Fruit fly (Drosophila melanogaster) whole organism, embryonic: ENCODE results near the gene Cpr65Az.
A peak's percentile ranks its signal among the peaks of the same experiment; 100 is the strongest.

Source experiments
- B-H2 ChIP-seq: fragments of 200-800 bp; sonication (Bioruptor generic); optimal IDR thresholded peaks from 2 replicates; lab custom pipeline; 2018; ENCODE audit warnings: missing biosample characterization, mild to moderate bottlenecking, missing genetic modification characterization
- CG10209 ChIP-seq: fragments of 200-800 bp; sonication (Bioruptor generic); optimal IDR thresholded peaks from 3 replicates; lab custom pipeline; 2017; ENCODE audit warnings: missing biosample characterization, mild to moderate bottlenecking, missing genetic modification characterization, missing genetic modification reagents
- CG11398 ChIP-seq: fragments of 200-800 bp; sonication (Bioruptor generic); optimal IDR thresholded peaks from 2 replicates; lab custom pipeline; 2016; ENCODE audit warnings: missing biosample characterization, missing genetic modification characterization
- CG11504 ChIP-seq: fragments of 200-800 bp; sonication (Bioruptor generic); optimal IDR thresholded peaks from 3 replicates; lab custom pipeline; 2019; ENCODE audit warnings: missing biosample characterization, mild to moderate bottlenecking, missing genetic modification characterization, moderate library complexity
- CG12236 ChIP-seq: fragments of 200-800 bp; sonication (Bioruptor generic); optimal IDR thresholded peaks from 2 replicates; lab custom pipeline; 2016; ENCODE audit warnings: missing biosample characterization, missing genetic modification characterization
- CG12659 ChIP-seq: fragments of 200-800 bp; sonication (Bioruptor generic); optimal IDR thresholded peaks from 3 replicates; lab custom pipeline; 2017; ENCODE audit warnings: mild to moderate bottlenecking, missing biosample characterization, missing genetic modification reagents, missing genetic modification characterization
- CG14965 ChIP-seq: fragments of 200-800 bp; sonication (Bioruptor generic); optimal IDR thresholded peaks from 2 replicates; lab custom pipeline; 2016; ENCODE audit warnings: missing biosample characterization, missing genetic modification characterization, borderline replicate concordance
- CG15514 ChIP-seq: fragments of 200-800 bp; sonication (Bioruptor generic); optimal IDR thresholded peaks from 3 replicates; lab custom pipeline; 2017; ENCODE audit warnings: missing biosample characterization, missing genetic modification characterization, mild to moderate bottlenecking, moderate library complexity, missing genetic modification reagents
- CG1832 ChIP-seq: fragments of 200-800 bp; sonication (Bioruptor generic); optimal IDR thresholded peaks from 2 replicates; lab custom pipeline; 2017; ENCODE audit warnings: missing biosample characterization, mild to moderate bottlenecking, missing genetic modification characterization, inconsistent platforms
- CG2199 ChIP-seq: fragments of 200-800 bp; sonication (Bioruptor generic); IDR thresholded peaks from 3 replicates; pipeline ENCODE4 v1.3.6; 2022; ENCODE audit warnings: missing biosample characterization, missing genetic modification characterization
- CG4820 ChIP-seq: fragments of 200-800 bp; sonication (Bioruptor generic); optimal IDR thresholded peaks from 3 replicates; lab custom pipeline; 2016; ENCODE audit warnings: missing biosample characterization, missing genetic modification characterization
- CG5180 ChIP-seq: fragments of 200-800 bp; sonication (Bioruptor generic); optimal IDR thresholded peaks from 3 replicates; lab custom pipeline; 2017; ENCODE audit warnings: missing biosample characterization, missing genetic modification characterization, mild to moderate bottlenecking, moderate library complexity, missing genetic modification reagents
- CG6175 ChIP-seq: fragments of 200-800 bp; sonication (Bioruptor generic); IDR thresholded peaks from 3 replicates; pipeline ENCODE4 v1.3.6; 2022; ENCODE audit warnings: missing biosample characterization, missing genetic modification characterization
- CG8281 ChIP-seq: fragments of 200-800 bp; sonication (Bioruptor generic); optimal IDR thresholded peaks from 2 replicates; lab custom pipeline; 2018; ENCODE audit warnings: missing biosample characterization, mild to moderate bottlenecking, missing genetic modification characterization, moderate library complexity
- CG8359 ChIP-seq: fragments of 200-800 bp; sonication (Bioruptor generic); optimal IDR thresholded peaks from 2 replicates; lab custom pipeline; 2017; ENCODE audit warnings: missing biosample characterization, mild to moderate bottlenecking, missing genetic modification characterization, borderline replicate concordance
- CG9215 ChIP-seq: fragments of 200-800 bp; sonication (Bioruptor generic); IDR thresholded peaks from 2 replicates; pipeline ENCODE4 v1.3.6; 2022; ENCODE audit warnings: missing biosample characterization, missing genetic modification characterization
- HLH4C ChIP-seq: fragments of 200-800 bp; sonication (Bioruptor generic); IDR thresholded peaks from 3 replicates; pipeline ENCODE4 v1.3.6; 2022; ENCODE audit warnings: missing biosample characterization, missing genetic modification characterization; ENCODE audit not compliant: partially characterized antibody
- Jarid2 ChIP-seq: fragments of 200-800 bp; sonication (Bioruptor generic); optimal IDR thresholded peaks from 3 replicates; lab custom pipeline; 2017; ENCODE audit warnings: mild to moderate bottlenecking, missing biosample characterization, missing genetic modification reagents, missing genetic modification characterization
- MBD-R2 ChIP-seq: fragments of 200-800 bp; sonication (Bioruptor generic); IDR thresholded peaks from 2 replicates; pipeline ENCODE4 v1.3.6; 2022; ENCODE audit warnings: missing biosample characterization, missing genetic modification characterization
- Mad ChIP-seq: fragments of 200-800 bp; sonication (Bioruptor generic); optimal IDR thresholded peaks from 2 replicates; lab custom pipeline; 2016; ENCODE audit warnings: missing biosample characterization, missing genetic modification characterization
- Med ChIP-seq: fragments of 200-800 bp; sonication (Bioruptor generic); peaks from one replicate; lab custom pipeline; 2016; ENCODE audit warnings: missing biosample characterization, missing genetic modification characterization, mild to moderate bottlenecking, inconsistent platforms, moderate library complexity
- Xbp1 ChIP-seq: fragments of 200-800 bp; sonication (Bioruptor generic); optimal IDR thresholded peaks from 3 replicates; lab custom pipeline; 2016; ENCODE audit warnings: missing biosample characterization, mild to moderate bottlenecking, missing genetic modification characterization
- amos ChIP-seq: fragments of 200-800 bp; sonication (Bioruptor generic); IDR thresholded peaks from 2 replicates; pipeline ENCODE4 v1.3.6; 2022; ENCODE audit warnings: missing biosample characterization, missing genetic modification characterization; ENCODE audit not compliant: partially characterized antibody
- bab2 ChIP-seq: fragments of 200-800 bp; sonication (Bioruptor generic); optimal IDR thresholded peaks from 2 replicates; lab custom pipeline; 2016; ENCODE audit warnings: missing biosample characterization, missing genetic modification characterization
- bowl ChIP-seq: fragments of 200-800 bp; sonication (Bioruptor generic); IDR thresholded peaks from 2 replicates; pipeline ENCODE4 v1.3.6; 2022; ENCODE audit warnings: missing biosample characterization, missing genetic modification characterization
- caup ChIP-seq: fragments of 200-800 bp; sonication (Bioruptor generic); optimal IDR thresholded peaks from 3 replicates; lab custom pipeline; 2017; ENCODE audit warnings: missing biosample characterization, mild to moderate bottlenecking, missing genetic modification characterization, moderate library complexity; ENCODE audit not compliant: severe bottlenecking
- corto ChIP-seq: fragments of 200-800 bp; sonication (Bioruptor generic); optimal IDR thresholded peaks from 2 replicates; lab custom pipeline; 2016; ENCODE audit warnings: missing biosample characterization, mild to moderate bottlenecking, missing genetic modification characterization, moderate library complexity
- crp ChIP-seq, 2 experiments: fragments of 200-800 bp; sonication (Bioruptor generic); optimal IDR thresholded peaks; 2 replicates in 1 of 2; 3 replicates in 1 of 2; lab custom pipeline; 2017; ENCODE audit warnings: missing biosample characterization in 2 of 2, missing genetic modification characterization in 2 of 2, mild to moderate bottlenecking in 1 of 2, moderate library complexity in 1 of 2
- dpn ChIP-seq, 2 experiments: fragments of 200-800 bp; sonication (Bioruptor generic); optimal IDR thresholded peaks; 3 replicates each; lab custom pipeline; 2016; ENCODE audit warnings: missing biosample characterization in 2 of 2, missing genetic modification characterization in 2 of 2
- fd3F ChIP-seq: fragments of 200-800 bp; sonication (Bioruptor generic); optimal IDR thresholded peaks from 2 replicates; lab custom pipeline; 2018; ENCODE audit warnings: missing biosample characterization, mild to moderate bottlenecking, missing genetic modification characterization, moderate library complexity
- gcm2 ChIP-seq: fragments of 200-800 bp; sonication (Bioruptor generic); optimal IDR thresholded peaks from 2 replicates; lab custom pipeline; 2016; ENCODE audit warnings: missing biosample characterization, missing genetic modification characterization
- ham ChIP-seq: fragments of 200-800 bp; sonication (Bioruptor generic); IDR thresholded peaks from 2 replicates; pipeline ENCODE4 v1.3.6; 2022; ENCODE audit warnings: missing biosample characterization, missing genetic modification characterization
- hbn ChIP-seq: fragments of 200-800 bp; sonication (Bioruptor generic); IDR thresholded peaks from 2 replicates; pipeline ENCODE4 v1.3.6; 2022; ENCODE audit warnings: missing biosample characterization, missing genetic modification characterization; ENCODE audit not compliant: partially characterized antibody
- klu ChIP-seq: fragments of 200-800 bp; sonication (Bioruptor generic); IDR thresholded peaks from 2 replicates; pipeline ENCODE4 v1.3.6; 2022; ENCODE audit warnings: missing biosample characterization, missing genetic modification characterization
- mirr ChIP-seq: fragments of 200-800 bp; sonication (Bioruptor generic); optimal IDR thresholded peaks from 3 replicates; lab custom pipeline; 2018; ENCODE audit warnings: missing biosample characterization, mild to moderate bottlenecking, missing genetic modification characterization
- p53 ChIP-seq: fragments of 200-800 bp; sonication (Bioruptor generic); optimal IDR thresholded peaks from 2 replicates; lab custom pipeline; 2016; ENCODE audit warnings: missing biosample characterization, missing genetic modification characterization
- pum ChIP-seq: fragments of 200-800 bp; sonication (Bioruptor generic); optimal IDR thresholded peaks from 2 replicates; lab custom pipeline; 2016; ENCODE audit warnings: missing biosample characterization, missing genetic modification characterization
- row ChIP-seq: fragments of 200-800 bp; sonication (Bioruptor generic); IDR thresholded peaks from 3 replicates; pipeline ENCODE4 v1.3.6; 2022; ENCODE audit warnings: missing biosample characterization, missing genetic modification characterization
- schlank ChIP-seq: fragments of 200-800 bp; sonication (Bioruptor generic); optimal IDR thresholded peaks from 2 replicates; lab custom pipeline; 2018; ENCODE audit warnings: missing biosample characterization, mild to moderate bottlenecking, missing genetic modification characterization
- sima ChIP-seq: fragments of 200-800 bp; sonication (Bioruptor generic); optimal IDR thresholded peaks from 2 replicates; lab custom pipeline; 2016; ENCODE audit warnings: missing biosample characterization, missing genetic modification characterization
- stwl ChIP-seq: fragments of 200-800 bp; sonication (Bioruptor generic); optimal IDR thresholded peaks from 3 replicates; lab custom pipeline; 2018; ENCODE audit warnings: missing biosample characterization, mild to moderate bottlenecking, missing genetic modification characterization, moderate library complexity
- sug ChIP-seq: fragments of 200-800 bp; optimal IDR thresholded peaks from 2 replicates; lab custom pipeline; 2019; ENCODE audit warnings: missing biosample characterization, mild to moderate bottlenecking, missing genetic modification characterization, moderate library complexity
- toy ChIP-seq: fragments of 200-800 bp; sonication (Bioruptor generic); IDR thresholded peaks from 2 replicates; pipeline ENCODE4 v1.3.6; 2022; ENCODE audit warnings: missing biosample characterization, missing genetic modification characterization
- vvl ChIP-seq: fragments of 200-800 bp; sonication (Bioruptor generic); IDR thresholded peaks from 2 replicates; pipeline ENCODE4 v1.3.6; 2022; ENCODE audit warnings: missing biosample characterization, missing genetic modification characterization
- wek ChIP-seq: fragments of 200-800 bp; sonication (Bioruptor generic); optimal IDR thresholded peaks from 3 replicates; lab custom pipeline; 2018; ENCODE audit warnings: missing biosample characterization, mild to moderate bottlenecking, missing genetic modification characterization, moderate library complexity
- zf30C ChIP-seq: fragments of 200-800 bp; sonication (Bioruptor generic); optimal IDR thresholded peaks from 3 replicates; lab custom pipeline; 2018; ENCODE audit warnings: missing biosample characterization, mild to moderate bottlenecking, missing genetic modification characterization
- zfh1 ChIP-seq: fragments of 200-800 bp; sonication (Bioruptor generic); IDR thresholded peaks from 3 replicates; pipeline ENCODE4 v1.3.6; 2022; ENCODE audit warnings: missing biosample characterization, missing genetic modification characterization

Cpr65Az gene

dm6 chr3L:6188995-6189927, 28.6 kb downstream of the Cpr65Az start, which contains the start of the genes D19A and CG7386 (continued):
- TF ChIP-seq CG15514 (GFP tag; lab: Kevin White, UChicago) (peak; percentile 76), caup (GFP tag; lab: Kevin White, UChicago) (peak; percentile 49), B-H2 (GFP tag; lab: Kevin White, UChicago) (peak; percentile 54), vvl (GFP tag; lab: Robert Waterston, UW) (peak; percentile 97), CG12236 (GFP tag; lab: Kevin White, UChicago) (no peak), bowl (peak; percentile 56), wek (GFP tag; lab: Kevin White, UChicago) (peak; percentile 11), dpn (GFP tag; optimal IDR thresholded peaks at IDR 0.05; lab: Kevin White, UChicago) (peak; percentile 33 to 62), schlank (no peak), CG10209 (GFP tag; lab: Kevin White, UChicago) (no peak), row (peak; percentile 93), CG12659 (GFP tag; lab: Kevin White, UChicago) (peak; percentile 49), CG6175 (no peak), sug (tag; lab: Kevin White, UChicago) (peak; percentile 25), amos (GFP tag; lab: Robert Waterston, UW) (peak; percentile 34; the same call in 1 of the 2 replicates), CG11504 (tag; lab: Kevin White, UChicago) (peak; percentile 61), CG11398 (no peak), fd3F (GFP tag; lab: Kevin White, UChicago) (peak; percentile 3), gcm2 (GFP tag; lab: Kevin White, UChicago) (peak; percentile 49), CG8359 (GFP tag; lab: Kevin White, UChicago) (no peak), p53 (GFP tag; lab: Kevin White, UChicago) (no peak), crp (GFP tag; optimal IDR thresholded peaks at IDR 0.05; lab: Kevin White, UChicago) (no peak), CG5180 (GFP tag; lab: Kevin White, UChicago) (peak; percentile 29), Jarid2 (no peak), corto (GFP tag; lab: Kevin White, UChicago) (no peak), CG9215 (peak; percentile 22; the same call in 1 of the 2 replicates), Med (GFP tag; lab: Kevin White, UChicago) (peak; percentile 94), CG8281 (tag; lab: Kevin White, UChicago) (no peak), toy (GFP tag; lab: Robert Waterston, UW) (0 out of 2 replicates have a peak, but pooled peaks have one; percentile 33), zfh1 (GFP tag; lab: Robert Waterston, UW) (peak; percentile 72), hbn (GFP tag; lab: Robert Waterston, UW) (no peak; the same call in 1 of the 2 replicates), HLH4C (GFP tag; lab: Robert Waterston, UW) (peak; percentile 51; the same call in 2 of the 3 replicates), ham (GFP tag; lab: Robert Waterston, UW) (no peak), sima (GFP tag; lab: Kevin White, UChicago) (no peak), CG2199 (GFP tag; lab: Robert Waterston, UW) (0 out of 3 replicates have a peak, but pooled peaks have one; percentile 17), klu (no peak), Xbp1 (GFP tag; lab: Kevin White, UChicago) (peak; percentile 67), CG1832 (no peak), mirr (GFP tag; lab: Kevin White, UChicago) (peak; percentile 37), CG14965 (GFP tag; lab: Kevin White, UChicago) (no peak), MBD-R2 (GFP tag; lab: Robert Waterston, UW) (peak; percentile 92), stwl (tag; lab: Kevin White, UChicago) (peak; percentile 62), CG4820 (peak; percentile 13), Mad (GFP tag; lab: Kevin White, UChicago) (peak; percentile 16), zf30C (GFP tag; lab: Kevin White, UChicago) (peak; percentile 87), bab2 (peak; percentile 43), pum (GFP tag; lab: Kevin White, UChicago) (peak; percentile 28)
